Fruit fly (Drosophila melanogaster): Measurements from ENCODE around the gene TfIIFalpha.

Gene TfIIFalpha

dm6 chr3R:6430206-6430605 is 49.9 kb downstream of the TfIIFalpha start (continued):
- no peak for TF ChIP-seq amos (GFP tag; IDR thresholded peaks at IDR 0.05; ENCODE audit: partially characterized antibody)
- 0 out of 4 replicates have a peak, but pooled peaks have one; percentile 72 for TF ChIP-seq chinmo (GFP tag; IDR thresholded peaks at IDR 0.05; ENCODE audit: partially characterized antibody)
- no peak for TF ChIP-seq Hr39 (optimal IDR thresholded peaks at IDR 0.05)
- TF ChIP-seq Deaf1 (tag; optimal IDR thresholded peaks at IDR 0.05): no peak
- peak; percentile 12 for TF ChIP-seq CG10543 (GFP tag; optimal IDR thresholded peaks at IDR 0.05)
- peak; percentile 34 for TF ChIP-seq kni (GFP tag; optimal IDR thresholded peaks at IDR 0.05)
- peak; percentile 47 for TF ChIP-seq Med (GFP tag)
- TF ChIP-seq gsb-n (tag; optimal IDR thresholded peaks at IDR 0.05): peak; percentile 8
- no peak for TF ChIP-seq CG7372 (GFP tag; IDR thresholded peaks at IDR 0.05)
- no peak for TF ChIP-seq sc (optimal IDR thresholded peaks at IDR 0.05)
- TF ChIP-seq sc (GFP tag; optimal IDR thresholded peaks at IDR 0.05): no peak
- TF ChIP-seq Abd-B (GFP tag; optimal IDR thresholded peaks at IDR 0.05): no peak
- no peak for TF ChIP-seq CG3065 (GFP tag; optimal IDR thresholded peaks at IDR 0.05)
- TF ChIP-seq crol (GFP tag; IDR thresholded peaks at IDR 0.05): peak; percentile 42
- TF ChIP-seq CG8765 (GFP tag; IDR thresholded peaks at IDR 0.05): no peak
- TF ChIP-seq CG17186 (GFP tag; optimal IDR thresholded peaks at IDR 0.05): no peak
- TF ChIP-seq Hand (GFP tag; optimal IDR thresholded peaks at IDR 0.05): peak; percentile 1
- no peak for TF ChIP-seq CG18262 (tag; optimal IDR thresholded peaks at IDR 0.05)
- TF ChIP-seq Lhr (GFP tag; optimal IDR thresholded peaks at IDR 0.05): no peak
- TF ChIP-seq ab (GFP tag; optimal IDR thresholded peaks at IDR 0.05): no peak
- TF ChIP-seq CG34422 (GFP tag; IDR thresholded peaks at IDR 0.05): no peak
- no peak for TF ChIP-seq insv (GFP tag; optimal IDR thresholded peaks at IDR 0.05)
- TF ChIP-seq Usf (GFP tag; optimal IDR thresholded peaks at IDR 0.05): no peak
- no peak for TF ChIP-seq p53 (GFP tag; optimal IDR thresholded peaks at IDR 0.05)
- TF ChIP-seq CG13624 (GFP tag; optimal IDR thresholded peaks at IDR 0.05): no peak
- TF ChIP-seq Mes4 (GFP tag; optimal IDR thresholded peaks at IDR 0.05): no peak
- TF ChIP-seq tna (GFP tag; IDR thresholded peaks at IDR 0.05; ENCODE audit: partially characterized antibody): no peak
- TF ChIP-seq CG17385 (GFP tag; optimal IDR thresholded peaks at IDR 0.05): no peak
- no peak for TF ChIP-seq Adf1 (GFP tag; IDR thresholded peaks at IDR 0.05)
- no peak for TF ChIP-seq fu2 (GFP tag; optimal IDR thresholded peaks at IDR 0.05)
- TF ChIP-seq seq (GFP tag; IDR thresholded peaks at IDR 0.05): 0 out of 2 replicates have a peak, but pooled peaks have one; percentile 29
- no peak for TF ChIP-seq bowl (GFP tag; IDR thresholded peaks at IDR 0.05)
- no peak for TF ChIP-seq tx (GFP tag; optimal IDR thresholded peaks at IDR 0.05)
- no peak for TF ChIP-seq CG1832 (GFP tag; optimal IDR thresholded peaks at IDR 0.05)
- TF ChIP-seq CG43689 (GFP tag; IDR thresholded peaks at IDR 0.05): no peak
- peak; percentile 91 for TF ChIP-seq abd-A (tag; optimal IDR thresholded peaks at IDR 0.05)
- no peak for TF ChIP-seq usp (GFP tag; optimal IDR thresholded peaks at IDR 0.05)
- no peak for TF ChIP-seq CG14710 (tag; optimal IDR thresholded peaks at IDR 0.05)
- TF ChIP-seq Trl (optimal IDR thresholded peaks at IDR 0.05): no peak
- no peak for TF ChIP-seq Trl (GFP tag; optimal IDR thresholded peaks at IDR 0.05)
- no peak for TF ChIP-seq toy (GFP tag; IDR thresholded peaks at IDR 0.05)
- no peak for TF ChIP-seq PHDP (tag; optimal IDR thresholded peaks at IDR 0.05)
- no peak for TF ChIP-seq corto (GFP tag; optimal IDR thresholded peaks at IDR 0.05)
- TF ChIP-seq CG4360 (GFP tag; IDR thresholded peaks at IDR 0.05): no peak
- no peak for TF ChIP-seq CG15696 (tag; optimal IDR thresholded peaks at IDR 0.05)
- no peak for TF ChIP-seq Dad (GFP tag; optimal IDR thresholded peaks at IDR 0.05)
- no peak for TF ChIP-seq CG7839 (tag; optimal IDR thresholded peaks at IDR 0.05)
- no peak for TF ChIP-seq CHES-1-like (GFP tag; optimal IDR thresholded peaks at IDR 0.05)
- TF ChIP-seq unpg (GFP tag; optimal IDR thresholded peaks at IDR 0.05): no peak
- no peak for TF ChIP-seq CG8359 (GFP tag; optimal IDR thresholded peaks at IDR 0.05; ENCODE audit: borderline replicate concordance)
- no peak for TF ChIP-seq Vsx1 (GFP tag; optimal IDR thresholded peaks at IDR 0.05)
- no peak for TF ChIP-seq NFAT (GFP tag; IDR thresholded peaks at IDR 0.05)

Data from whole organism, embryonic.